Worm (Caenorhabditis elegans) whole organism, late embryonic: ENCODE measurements around the gene F19H8.2.

Experiments
- Y22D7AL.16 ChIP-seq: sonication (generic microtip); optimal IDR thresholded peaks from 2 replicates; lab custom pipeline; 2016; ENCODE audit warnings: missing genetic modification characterization, missing compliant biosample characterization
- pat-9 ChIP-seq: fragments of 200-800 bp; sonication (Bioruptor generic); optimal IDR thresholded peaks from 2 replicates; lab custom pipeline; 2018; ENCODE audit warnings: mild to moderate bottlenecking, missing genetic modification characterization, moderate library complexity, missing compliant biosample characterization
- pax-1 ChIP-seq: fragments of 150-350 bp; optimal IDR thresholded peaks from 2 replicates; lab custom pipeline; 2014; ENCODE audit warnings: missing biosample characterization, missing genetic modification characterization

- no peak for TF ChIP-seq pat-9 (tag; lab: Kevin White, UChicago)
- no peak for TF ChIP-seq pax-1 (tag; lab: Kevin White, UChicago)
- TF ChIP-seq Y22D7AL.16 (tag; lab: Kevin White, UChicago): no peak
Observed at ce11 chrII:14619806-14620205, 14.1 kb upstream of the F19H8.2 start.
